Worm (Caenorhabditis elegans) whole organism, L1 larva: ENCODE results near the gene sec-23.

Source experiments
- C16A3.4 ChIP-seq: fragments of 150-350 bp; optimal IDR thresholded peaks from 2 replicates; lab custom pipeline; 2014; ENCODE audit warnings: missing biosample characterization, missing genetic modification characterization
- Y116A8C.19 ChIP-seq: sonication (generic microtip); optimal IDR thresholded peaks from 2 replicates; lab custom pipeline; 2016; ENCODE audit warnings: missing compliant biosample characterization, missing genetic modification characterization, borderline replicate concordance
- aha-1 ChIP-seq: fragments of 150-350 bp; optimal IDR thresholded peaks from 2 replicates; lab custom pipeline; 2014; ENCODE audit warnings: missing biosample characterization, missing genetic modification characterization
- ceh-82 ChIP-seq, 3 experiments: fragments of 150-350 bp in 1 of 3; sonication (generic microtip) in 2 of 3; optimal IDR thresholded peaks; 2 replicates each; lab custom pipeline; 2014 to 2017; ENCODE audit warnings: missing biosample characterization in 3 of 3, missing genetic modification characterization in 3 of 3
- ceh-88 ChIP-seq: fragments of 200-800 bp; sonication (Bioruptor generic); IDR thresholded peaks from 2 replicates; pipeline ENCODE4 v1.3.6; 2022; ENCODE audit warnings: missing genetic modification characterization, missing compliant biosample characterization
- ceh-90 ChIP-seq: sonication (generic microtip); optimal IDR thresholded peaks from 2 replicates; lab custom pipeline; 2016; ENCODE audit warnings: missing genetic modification characterization, missing compliant biosample characterization
- ces-1 ChIP-seq: fragments of 150-350 bp; optimal IDR thresholded peaks from 2 replicates; lab custom pipeline; 2014; ENCODE audit warnings: missing biosample characterization, missing genetic modification reagents, missing genetic modification characterization
- dpl-1 ChIP-seq, 3 experiments: fragments of 150-350 bp in 2 of 3; sonication (generic microtip) in 1 of 3; optimal IDR thresholded peaks; 2 replicates each; lab custom pipeline; 2014 to 2017; ENCODE audit warnings: missing biosample characterization in 3 of 3, missing genetic modification characterization in 3 of 3, missing genetic modification reagents in 3 of 3
- dsc-1 ChIP-seq: sonication (generic microtip); optimal IDR thresholded peaks from 2 replicates; lab custom pipeline; 2016; ENCODE audit warnings: mild to moderate bottlenecking, missing genetic modification characterization, missing compliant biosample characterization
- efl-1 ChIP-seq, 4 experiments: fragments of 150-350 bp; optimal IDR thresholded peaks in 3 of 4; peaks in 1 of 4; 1 replicate in 1 of 4; 2 replicates in 3 of 4; lab custom pipeline; 2014; ENCODE audit warnings: missing biosample characterization in 2 of 4, missing genetic modification characterization in 2 of 4, missing genetic modification reagents in 2 of 4
- egl-27 ChIP-seq, 2 experiments: fragments of 150-350 bp in 1 of 2; sonication (generic microtip); optimal IDR thresholded peaks; 3 replicates each; lab custom pipeline; 2017 to 2018; ENCODE audit warnings: missing biosample characterization in 2 of 2, missing genetic modification characterization in 2 of 2, missing genetic modification reagents in 2 of 2
- elt-3 ChIP-seq, 6 experiments: fragments of 150-350 bp in 1 of 6; sonication (generic microtip); optimal IDR thresholded peaks; 2 replicates each; lab custom pipeline; 2017 to 2018; ENCODE audit warnings: missing biosample characterization in 6 of 6, missing genetic modification characterization in 6 of 6, inconsistent platforms in 1 of 6
- ets-5 ChIP-seq: fragments of 200-800 bp; sonication (Bioruptor generic); IDR thresholded peaks from 2 replicates; pipeline ENCODE4 v1.3.6; 2022; ENCODE audit warnings: missing genetic modification characterization, missing compliant biosample characterization
- fkh-10 ChIP-seq: sonication (generic microtip); optimal IDR thresholded peaks from 2 replicates; lab custom pipeline; 2017; ENCODE audit warnings: missing biosample characterization, missing genetic modification reagents, missing genetic modification characterization
- fkh-8 ChIP-seq: sonication (generic microtip); optimal IDR thresholded peaks from 2 replicates; lab custom pipeline; 2016; ENCODE audit warnings: mild to moderate bottlenecking, missing genetic modification characterization, missing compliant biosample characterization
- fos-1 ChIP-seq: fragments of 150-350 bp; optimal IDR thresholded peaks from 2 replicates; lab custom pipeline; 2014; ENCODE audit warnings: missing biosample characterization, missing genetic modification characterization
- grh-1 ChIP-seq: fragments of 200-800 bp; sonication (Bioruptor generic); IDR thresholded peaks from 2 replicates; pipeline ENCODE4 v1.3.6; 2022; ENCODE audit warnings: missing genetic modification reagents, missing genetic modification characterization, missing compliant biosample characterization
- hpl-2 ChIP-seq: fragments of 150-350 bp; optimal IDR thresholded peaks from 2 replicates; lab custom pipeline; 2014; ENCODE audit warnings: missing biosample characterization, missing genetic modification reagents, missing genetic modification characterization
- irx-1 ChIP-seq: sonication (generic microtip); optimal IDR thresholded peaks from 2 replicates; lab custom pipeline; 2016; ENCODE audit warnings: missing genetic modification characterization, missing compliant biosample characterization
- isw-1 ChIP-seq: fragments of 200-800 bp; sonication (Bioruptor generic); IDR thresholded peaks from 2 replicates; pipeline ENCODE4 v1.3.6; 2022; ENCODE audit warnings: missing genetic modification characterization, missing compliant biosample characterization
- jun-1 ChIP-seq: fragments of 150-350 bp; optimal IDR thresholded peaks from 2 replicates; lab custom pipeline; 2014; ENCODE audit warnings: missing biosample characterization, missing genetic modification reagents, missing genetic modification characterization
- lin-35 ChIP-seq, 2 experiments: fragments of 150-350 bp; optimal IDR thresholded peaks; 2 replicates each; lab custom pipeline; 2014; ENCODE audit warnings: missing biosample characterization in 2 of 2, missing genetic modification characterization in 2 of 2, missing genetic modification reagents in 2 of 2
- lir-3 ChIP-seq: sonication (generic microtip); optimal IDR thresholded peaks from 2 replicates; lab custom pipeline; 2016; ENCODE audit warnings: mild to moderate bottlenecking, missing genetic modification characterization, moderate library complexity, missing compliant biosample characterization; ENCODE audit not compliant: poor library complexity
- lsy-2 ChIP-seq, 2 experiments: fragments of 150-350 bp; optimal IDR thresholded peaks; 2 replicates each; lab custom pipeline; 2014; ENCODE audit warnings: missing biosample characterization in 2 of 2, missing genetic modification characterization in 2 of 2
- mdl-1 ChIP-seq, 2 experiments: fragments of 150-350 bp; optimal IDR thresholded peaks; 2 replicates each; lab custom pipeline; 2014 to 2017; ENCODE audit warnings: missing biosample characterization in 2 of 2, missing genetic modification characterization in 2 of 2, inconsistent platforms in 1 of 2
- mef-2 ChIP-seq: fragments of 150-350 bp; optimal IDR thresholded peaks from 2 replicates; lab custom pipeline; 2014; ENCODE audit warnings: missing biosample characterization, missing genetic modification characterization
- mep-1 ChIP-seq: fragments of 150-350 bp; optimal IDR thresholded peaks from 2 replicates; lab custom pipeline; 2014; ENCODE audit warnings: missing biosample characterization, missing genetic modification characterization
- nhr-19 ChIP-seq: fragments of 200-800 bp; sonication (Bioruptor generic); conservative IDR thresholded peaks from 2 replicates; pipeline ENCODE4 v1.3.6; 2022; ENCODE audit warnings: missing genetic modification characterization, missing compliant biosample characterization
- nhr-47 ChIP-seq: sonication (generic microtip); optimal IDR thresholded peaks from 2 replicates; lab custom pipeline; 2016; ENCODE audit warnings: mild to moderate bottlenecking, missing genetic modification characterization, moderate library complexity, missing compliant biosample characterization
- nhr-71 ChIP-seq: sonication (generic microtip); optimal IDR thresholded peaks from 2 replicates; lab custom pipeline; 2016; ENCODE audit warnings: mild to moderate bottlenecking, missing genetic modification characterization, moderate library complexity, missing compliant biosample characterization
- pqm-1 ChIP-seq: sonication (generic microtip); optimal IDR thresholded peaks from 3 replicates; lab custom pipeline; 2017; ENCODE audit warnings: missing biosample characterization, missing genetic modification characterization
- rnt-1 ChIP-seq: sonication (generic microtip); optimal IDR thresholded peaks from 2 replicates; lab custom pipeline; 2016; ENCODE audit warnings: mild to moderate bottlenecking, missing genetic modification characterization, moderate library complexity, missing compliant biosample characterization
- snu-23 ChIP-seq: sonication (generic microtip); optimal IDR thresholded peaks from 2 replicates; lab custom pipeline; 2016; ENCODE audit warnings: missing genetic modification characterization, missing compliant biosample characterization
- swsn-7 ChIP-seq: sonication (generic microtip); optimal IDR thresholded peaks from 2 replicates; lab custom pipeline; 2016; ENCODE audit warnings: missing genetic modification characterization, missing compliant biosample characterization
- tbx-2 ChIP-seq: sonication (generic microtip); optimal IDR thresholded peaks from 2 replicates; lab custom pipeline; 2016; ENCODE audit warnings: missing genetic modification characterization, missing compliant biosample characterization
- unc-130 ChIP-seq: fragments of 150-350 bp; optimal IDR thresholded peaks from 2 replicates; lab custom pipeline; 2017; ENCODE audit warnings: missing biosample characterization, missing genetic modification characterization, inconsistent platforms
- unc-30 ChIP-seq: sonication (generic microtip); optimal IDR thresholded peaks from 2 replicates; lab custom pipeline; 2017; ENCODE audit warnings: missing biosample characterization, missing genetic modification characterization
- xbp-1 ChIP-seq: sonication (generic microtip); optimal IDR thresholded peaks from 2 replicates; lab custom pipeline; 2016; ENCODE audit warnings: missing genetic modification characterization, missing compliant biosample characterization
- zip-4 ChIP-seq: fragments of 200-800 bp; sonication (Bioruptor generic); optimal IDR thresholded peaks from 2 replicates; lab custom pipeline; 2018; ENCODE audit warnings: mild to moderate bottlenecking, missing genetic modification characterization, moderate library complexity, missing compliant biosample characterization

Gene sec-23

DNA sequence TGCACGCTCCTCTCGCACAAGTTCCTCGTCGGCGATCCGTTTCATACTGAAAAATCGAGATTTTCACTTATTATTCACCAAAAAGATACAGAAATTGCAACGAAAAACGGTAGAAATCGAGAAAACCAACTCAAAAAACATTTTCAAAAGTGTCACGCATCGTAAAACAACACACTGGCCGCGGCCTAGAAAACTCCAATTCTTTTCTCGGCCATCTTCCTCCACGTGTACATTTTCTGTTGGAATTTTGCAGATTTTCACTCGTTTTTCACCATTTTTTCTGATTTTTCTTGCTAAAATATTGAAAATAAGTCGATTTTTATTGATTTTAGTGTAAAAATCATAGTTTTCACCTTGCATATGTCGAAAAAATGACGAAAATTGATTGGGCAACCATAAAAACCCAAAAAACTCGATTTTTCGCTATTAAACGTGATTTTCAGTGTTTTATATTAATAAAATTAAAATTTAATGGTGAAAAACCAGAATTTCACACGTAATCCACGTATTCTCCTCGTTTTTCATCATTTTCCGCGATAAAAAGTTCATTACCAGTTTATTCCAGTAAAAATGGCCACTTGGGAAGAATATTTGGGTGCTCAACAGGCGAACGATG, at the start of gene sec-23, which contains the start of gene dcs-1:
sec-23 (plus strand) TSS at position 566 of the 616 bp plus-strand sequence.
dcs-1 (minus strand) TSS at position 46 of the 616 bp plus-strand sequence.
- TF ChIP-seq mef-2, result no peak
- peak; percentile 11 for TF ChIP-seq irx-1
- peak in 1 of 2 experiments; percentile 26 for TF ChIP-seq lin-35 (GFP tag; optimal IDR thresholded peaks at IDR 0.05; lab: Kevin White, UChicago)
- TF ChIP-seq unc-130 (tag; lab: Kevin White, UChicago), result no peak
- peak in 1 of 2 experiments; percentile 6 for TF ChIP-seq mdl-1 (tag; optimal IDR thresholded peaks at IDR 0.05; lab: Kevin White, UChicago)
- peak; percentile 1 for TF ChIP-seq fkh-8 (tag; lab: Kevin White, UChicago)
- TF ChIP-seq pqm-1, result no peak
- no peak for TF ChIP-seq nhr-19
- peak; percentile 19 for TF ChIP-seq snu-23
- no peak for TF ChIP-seq ceh-88 (GFP tag; lab: Robert Waterston, UW)
- TF ChIP-seq lsy-2 (tag; optimal IDR thresholded peaks at IDR 0.05; lab: Kevin White, UChicago), result peak; percentile 13 to 15
- no peak for TF ChIP-seq ets-5
- TF ChIP-seq aha-1 (tag; lab: Kevin White, UChicago), result no peak
- no peak for TF ChIP-seq unc-30
- TF ChIP-seq rnt-1 (tag; lab: Kevin White, UChicago), result peak; percentile 83
- TF ChIP-seq efl-1 (optimal IDR thresholded peaks at IDR 0.05; lab: Kevin White, UChicago), result peak; percentile 17 to 18
- peak in 1 of 2 experiments; percentile 44 for TF ChIP-seq efl-1 (GFP tag; optimal IDR thresholded peaks at IDR 0.05 in 1 of 2; lab: Kevin White, UChicago)
- peak in 1 of 3 experiments; percentile 20 for TF ChIP-seq ceh-82 (tag; optimal IDR thresholded peaks at IDR 0.05; lab: Kevin White, UChicago)
- TF ChIP-seq ceh-90, result peak; percentile 77
- no peak for TF ChIP-seq ces-1 (GFP tag; lab: Kevin White, UChicago)
- TF ChIP-seq lir-3, result no peak
- TF ChIP-seq dpl-1 (GFP tag; optimal IDR thresholded peaks at IDR 0.05; lab: Kevin White, UChicago), result peak in 1 of 3 experiments; percentile 23
- TF ChIP-seq zip-4 (GFP tag; lab: Kevin White, UChicago), result no peak
- peak; percentile 20 for TF ChIP-seq nhr-71 (tag; lab: Kevin White, UChicago)
- TF ChIP-seq C16A3.4 (tag; lab: Kevin White, UChicago), result no peak
- peak; percentile 21 for TF ChIP-seq tbx-2
- no peak for TF ChIP-seq Y116A8C.19
- peak; percentile 18 for TF ChIP-seq xbp-1 (tag; lab: Kevin White, UChicago)
- peak; percentile 33 for TF ChIP-seq mep-1 (tag; lab: Kevin White, UChicago)
- TF ChIP-seq jun-1 (tag; lab: Kevin White, UChicago), result no peak
- TF ChIP-seq nhr-47 (tag; lab: Kevin White, UChicago), result peak; percentile 7

DNA sequence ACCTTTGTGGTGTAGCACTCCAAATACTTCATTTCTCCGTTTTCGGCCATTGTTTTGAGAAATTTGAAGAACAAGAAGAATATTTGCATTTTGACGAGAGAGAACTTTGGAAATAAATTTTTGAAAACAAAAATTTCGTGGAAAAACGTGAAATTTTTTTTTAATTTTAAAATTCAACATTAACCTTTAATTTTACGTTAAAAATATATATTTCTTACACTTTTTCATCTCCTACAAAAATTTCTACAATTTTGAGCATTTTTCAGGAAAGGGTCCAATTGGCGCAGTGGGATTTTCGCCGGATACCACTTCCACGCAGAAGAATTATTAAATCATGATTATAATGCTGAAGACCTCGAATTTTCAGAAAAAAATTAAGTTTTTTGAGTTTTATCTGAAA, 43.8 kb upstream of the sec-23 start, which contains the start of gene spe-19:
spe-19 (minus strand) TSS at position 101 of the 400 bp plus-strand sequence.
- no peak for TF ChIP-seq fos-1 (tag; lab: Kevin White, UChicago)
- no peak for TF ChIP-seq egl-27 (tag; optimal IDR thresholded peaks at IDR 0.05; lab: Kevin White, UChicago)
- no peak for TF ChIP-seq elt-3 (tag; optimal IDR thresholded peaks at IDR 0.05; lab: Kevin White, UChicago)
- TF ChIP-seq isw-1, result no peak
- no peak for TF ChIP-seq lsy-2 (tag; optimal IDR thresholded peaks at IDR 0.05; lab: Kevin White, UChicago)
- TF ChIP-seq mef-2, result no peak
- TF ChIP-seq fkh-10, result no peak
- no peak for TF ChIP-seq hpl-2

DNA sequence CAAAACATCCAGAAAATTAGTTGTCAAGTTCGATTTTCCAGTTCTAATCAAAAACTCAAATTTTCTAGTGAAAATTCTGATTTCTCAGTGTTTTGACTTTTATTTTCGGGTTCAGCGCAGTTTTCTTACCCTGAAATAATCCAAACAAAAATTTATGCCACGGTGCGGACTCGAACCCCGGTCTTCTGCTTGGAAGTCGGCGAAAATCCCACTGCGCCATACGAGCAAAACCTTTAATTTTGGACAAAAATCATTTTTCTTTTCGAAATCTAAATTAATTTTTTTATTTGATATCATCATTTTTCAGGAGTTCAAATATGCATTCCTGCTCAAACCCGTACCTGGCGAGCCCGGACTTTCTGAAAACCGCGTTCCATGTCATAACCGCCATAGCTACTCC, 42.0 kb upstream of the sec-23 start, which contains the start of gene srh-233:
srh-233 (plus strand) TSS at position 301 of the 400 bp plus-strand sequence.
- TF ChIP-seq zip-4 (GFP tag; lab: Kevin White, UChicago) (no peak), xbp-1 (tag; lab: Kevin White, UChicago) (no peak), fos-1 (tag; lab: Kevin White, UChicago) (no peak), dsc-1 (tag; lab: Kevin White, UChicago) (no peak), swsn-7 (tag; lab: Kevin White, UChicago) (no peak), grh-1 (GFP tag; lab: Robert Waterston, UW) (no peak)
- TF ChIP-seq, all 84 proteins: peak for 0
